Fruit fly (Drosophila melanogaster) whole organism, wandering third instar larva: ENCODE results near the gene CG10096.

ENCODE experiments used
- Abd-B ChIP-seq: fragments of >200 bp; optimal IDR thresholded peaks from 2 replicates; lab custom pipeline; 2017; ENCODE audit warnings: missing biosample characterization, missing genetic modification characterization
- CG32264 ChIP-seq: fragments of 200-800 bp; sonication (Bioruptor generic); optimal IDR thresholded peaks from 2 replicates; lab custom pipeline; 2016; ENCODE audit warnings: missing biosample characterization, missing genetic modification characterization
- CG9705 ChIP-seq: fragments of 200-800 bp; sonication (Bioruptor generic); optimal IDR thresholded peaks from 2 replicates; lab custom pipeline; 2018; ENCODE audit warnings: missing biosample characterization, mild to moderate bottlenecking, missing genetic modification characterization
- CrebA ChIP-seq: fragments of 200-800 bp; sonication (Bioruptor generic); optimal IDR thresholded peaks from 2 replicates; lab custom pipeline; 2016; ENCODE audit warnings: missing biosample characterization, mild to moderate bottlenecking, missing genetic modification characterization, borderline replicate concordance
- Dfd ChIP-seq: fragments of >200 bp; optimal IDR thresholded peaks from 2 replicates; lab custom pipeline; 2017; ENCODE audit warnings: missing biosample characterization, missing genetic modification characterization
- Dif ChIP-seq: fragments of 200-275, 200-300 bp; sonication (Bioruptor generic); optimal IDR thresholded peaks from 2 replicates; lab custom pipeline; 2018; ENCODE audit warnings: missing biosample characterization, missing genetic modification characterization; ENCODE audit not compliant: partially characterized antibody
- GATAd ChIP-seq: sonication (Bioruptor generic); optimal IDR thresholded peaks from 2 replicates; lab custom pipeline; 2016; ENCODE audit warnings: missing biosample characterization, missing genetic modification characterization
- HLH106 ChIP-seq: fragments of 200-800 bp; optimal IDR thresholded peaks from 3 replicates; lab custom pipeline; 2019; ENCODE audit warnings: missing biosample characterization, mild to moderate bottlenecking, missing genetic modification characterization, moderate library complexity
- Hnf4 ChIP-seq: fragments of 200-800 bp; sonication (Bioruptor generic); optimal IDR thresholded peaks from 2 replicates; lab custom pipeline; 2016; ENCODE audit warnings: missing biosample characterization, mild to moderate bottlenecking, missing genetic modification characterization
- Hr78 ChIP-seq: fragments of >200 bp; optimal IDR thresholded peaks from 2 replicates; lab custom pipeline; 2017; ENCODE audit warnings: missing biosample characterization, missing genetic modification characterization
- Jra ChIP-seq: sonication (Bioruptor generic); optimal IDR thresholded peaks from 2 replicates; lab custom pipeline; 2016; ENCODE audit warnings: missing biosample characterization, missing genetic modification characterization
- Myc ChIP-seq: fragments of >200 bp; optimal IDR thresholded peaks from 2 replicates; lab custom pipeline; 2017
- N ChIP-seq: fragments of >200 bp; optimal IDR thresholded peaks from 2 replicates; lab custom pipeline; 2018; ENCODE audit warnings: missing biosample characterization, missing external identifiers, missing genetic modification characterization
- OdsH ChIP-seq: fragments of 200-800 bp; sonication (Bioruptor generic); optimal IDR thresholded peaks from 2 replicates; lab custom pipeline; 2016; ENCODE audit warnings: missing biosample characterization, mild to moderate bottlenecking, missing genetic modification characterization
- Rel ChIP-seq, 2 experiments: fragments of 200-800 bp; sonication (Bioruptor generic) in 1 of 2; optimal IDR thresholded peaks; 2 replicates in 1 of 2; 3 replicates in 1 of 2; lab custom pipeline; 2016 to 2019; ENCODE audit warnings: mild to moderate bottlenecking in 2 of 2, missing biosample characterization in 2 of 2, missing genetic modification characterization in 2 of 2, moderate library complexity in 1 of 2
- Sp1 ChIP-seq: fragments of 200-800 bp; sonication (Bioruptor generic); optimal IDR thresholded peaks from 3 replicates; lab custom pipeline; 2019; ENCODE audit warnings: missing biosample characterization, mild to moderate bottlenecking, missing genetic modification characterization, moderate library complexity
- Vsx2 ChIP-seq: fragments of 200-300, 225-300 bp; sonication (Bioruptor generic); optimal IDR thresholded peaks from 2 replicates; lab custom pipeline; 2018; ENCODE audit warnings: missing biosample characterization, missing genetic modification characterization; ENCODE audit not compliant: partially characterized antibody
- br ChIP-seq: fragments of 200-800 bp; sonication (Bioruptor generic); optimal IDR thresholded peaks from 2 replicates; lab custom pipeline; 2016; ENCODE audit warnings: missing biosample characterization, missing genetic modification characterization
- brk ChIP-seq: fragments of 200-800 bp; sonication (Bioruptor generic); optimal IDR thresholded peaks from 2 replicates; lab custom pipeline; 2016; ENCODE audit warnings: missing biosample characterization, mild to moderate bottlenecking, missing genetic modification characterization
- dl ChIP-seq, 2 experiments: fragments of 175-275, 200-275 bp in 1 of 2; fragments of 200-275 bp in 1 of 2; sonication (Bioruptor generic); optimal IDR thresholded peaks; lab custom pipeline; 2018; ENCODE audit warnings: mild to moderate bottlenecking in 2 of 2, missing biosample characterization in 2 of 2, missing genetic modification characterization in 2 of 2, moderate library complexity in 2 of 2; ENCODE audit not compliant: partially characterized antibody in 2 of 2, insufficient read depth in 1 of 2
- dmrt93B ChIP-seq: fragments of 200-800 bp; sonication (Bioruptor generic); optimal IDR thresholded peaks from 2 replicates; lab custom pipeline; 2018; ENCODE audit warnings: missing biosample characterization, mild to moderate bottlenecking, missing genetic modification characterization
- dsf ChIP-seq: sonication (Bioruptor generic); optimal IDR thresholded peaks from 2 replicates; lab custom pipeline; 2016; ENCODE audit warnings: missing biosample characterization, missing genetic modification characterization, borderline replicate concordance
- ey ChIP-seq: fragments of 200-800 bp; sonication (Bioruptor generic); optimal IDR thresholded peaks from 2 replicates; lab custom pipeline; 2016; ENCODE audit warnings: missing biosample characterization, missing genetic modification characterization
- foxo ChIP-seq, 2 experiments: fragments of 200-800 bp; sonication (Bioruptor generic); optimal IDR thresholded peaks; 2 replicates in 1 of 2; 3 replicates in 1 of 2; lab custom pipeline; 2016 to 2017; ENCODE audit warnings: missing biosample characterization in 2 of 2, missing genetic modification characterization in 2 of 2
- fru ChIP-seq: fragments of 200-800 bp; sonication (Bioruptor generic); optimal IDR thresholded peaks from 3 replicates; lab custom pipeline; 2016; ENCODE audit warnings: missing biosample characterization, mild to moderate bottlenecking, missing genetic modification characterization
- h ChIP-seq: fragments of 200-800 bp; sonication (Bioruptor generic); optimal IDR thresholded peaks from 3 replicates; lab custom pipeline; 2016; ENCODE audit warnings: missing biosample characterization, mild to moderate bottlenecking, missing genetic modification characterization
- lola ChIP-seq: fragments of >200 bp; optimal IDR thresholded peaks from 2 replicates; lab custom pipeline; 2017; ENCODE audit warnings: missing biosample characterization, missing genetic modification characterization
- pan ChIP-seq: fragments of >200 bp; optimal IDR thresholded peaks from 2 replicates; lab custom pipeline; 2017
- psq ChIP-seq: fragments of 200-800 bp; sonication (Bioruptor generic); optimal IDR thresholded peaks from 3 replicates; lab custom pipeline; 2017; ENCODE audit warnings: missing biosample characterization, mild to moderate bottlenecking, missing genetic modification characterization, moderate library complexity
- rgr ChIP-seq: fragments of 200-800 bp; sonication (Bioruptor generic); optimal IDR thresholded peaks from 3 replicates; lab custom pipeline; 2016; ENCODE audit warnings: missing biosample characterization, mild to moderate bottlenecking, missing genetic modification characterization
- sage ChIP-seq: fragments of 200-800 bp; sonication (Bioruptor generic); optimal IDR thresholded peaks from 2 replicates; lab custom pipeline; 2016; ENCODE audit warnings: missing biosample characterization, mild to moderate bottlenecking, missing genetic modification characterization
- sv ChIP-seq: fragments of 200-800 bp; sonication (Bioruptor generic); optimal IDR thresholded peaks from 3 replicates; lab custom pipeline; 2016; ENCODE audit warnings: missing biosample characterization, missing genetic modification characterization
- tai ChIP-seq: sonication (Bioruptor generic); optimal IDR thresholded peaks from 2 replicates; lab custom pipeline; 2016; ENCODE audit warnings: missing biosample characterization, missing genetic modification characterization
- usp ChIP-seq: fragments of >200 bp; optimal IDR thresholded peaks from 2 replicates; lab custom pipeline; 2017; ENCODE audit warnings: missing biosample characterization, missing genetic modification characterization
- woc ChIP-seq: sonication (Bioruptor generic); optimal IDR thresholded peaks from 2 replicates; lab custom pipeline; 2016; ENCODE audit warnings: missing biosample characterization, mild to moderate bottlenecking, missing genetic modification characterization

The CG10096 gene

dm6 chr3R:12370643-12370995 lies 25.2 kb downstream of the CG10096 start:
- TF ChIP-seq psq (GFP tag; lab: Kevin White, UChicago) (no peak), dl (GFP tag; optimal IDR thresholded peaks at IDR 0.05; lab: Kevin White, UChicago; ENCODE audit: insufficient read depth in 1 of 2, partially characterized antibody in 2 of 2) (peak in 1 of 2 experiments; percentile 49), Rel (GFP tag; optimal IDR thresholded peaks at IDR 0.05; lab: Kevin White, UChicago) (peak; percentile 20), Rel (tag; optimal IDR thresholded peaks at IDR 0.05; lab: Kevin White, UChicago) (no peak), Vsx2 (GFP tag; lab: Kevin White, UChicago) (peak; percentile 49), sv (GFP tag; lab: Kevin White, UChicago) (no peak), CrebA (GFP tag; lab: Kevin White, UChicago) (peak; percentile 55), woc (GFP tag; lab: Kevin White, UChicago) (peak; percentile 44), Dif (peak; percentile 63)

dm6 chr3R:12369793-12370642 lies 25.8 kb downstream of the CG10096 start:
- TF ChIP-seq Sp1 (no peak), br (GFP tag; lab: Kevin White, UChicago) (no peak), Hnf4 (GFP tag; lab: Kevin White, UChicago) (no peak), sv (GFP tag; lab: Kevin White, UChicago) (no peak), Dfd (no peak), fru (GFP tag; lab: Kevin White, UChicago) (peak; percentile 6), CG9705 (GFP tag; lab: Kevin White, UChicago) (peak; percentile 39), brk (GFP tag; lab: Kevin White, UChicago) (no peak), Myc (lab: Kevin White, UChicago) (no peak), h (GFP tag; lab: Kevin White, UChicago) (no peak), CG32264 (GFP tag; lab: Kevin White, UChicago) (peak; percentile 25), dl (GFP tag; optimal IDR thresholded peaks at IDR 0.05; lab: Kevin White, UChicago; ENCODE audit: insufficient read depth in 1 of 2, partially characterized antibody in 2 of 2) (no peak), Dif (no peak), sage (GFP tag; lab: Kevin White, UChicago) (no peak), CrebA (GFP tag; lab: Kevin White, UChicago) (peak; percentile 1), foxo (GFP tag; optimal IDR thresholded peaks at IDR 0.05; lab: Kevin White, UChicago) (no peak), pan (lab: Kevin White, UChicago) (no peak), Abd-B (GFP tag; lab: Kevin White, UChicago) (no peak), dmrt93B (no peak), ey (GFP tag; lab: Kevin White, UChicago) (no peak), GATAd (no peak), OdsH (GFP tag; lab: Kevin White, UChicago) (no peak), woc (GFP tag; lab: Kevin White, UChicago) (peak; percentile 27), rgr (GFP tag; lab: Kevin White, UChicago) (no peak), Hr78 (GFP tag; lab: Kevin White, UChicago) (no peak), dsf (no peak), N (GFP tag; lab: Kevin White, UChicago) (no peak), lola (GFP tag; lab: Kevin White, UChicago) (no peak), HLH106 (tag; lab: Kevin White, UChicago) (no peak), usp (GFP tag; lab: Kevin White, UChicago) (no peak), Vsx2 (GFP tag; lab: Kevin White, UChicago) (no peak), psq (GFP tag; lab: Kevin White, UChicago) (no peak), tai (GFP tag; lab: Kevin White, UChicago) (no peak), Jra (GFP tag; lab: Kevin White, UChicago) (no peak)
